Fruit fly (Drosophila melanogaster) Kc167 (cell line): Measurements from ENCODE around the gene CG17782.

ENCODE experiments used
- Myc ChIP-seq: fragments of >200 bp; optimal IDR thresholded peaks from 2 replicates; lab custom pipeline; 2017; ENCODE audit warnings: missing external identifiers
- insv ChIP-seq: fragments of >200 bp; optimal IDR thresholded peaks from 3 replicates; lab custom pipeline; 2018; ENCODE audit warnings: missing external identifiers
- psq ChIP-seq: fragments of >200 bp; optimal IDR thresholded peaks from 2 replicates; lab custom pipeline; 2017; ENCODE audit warnings: missing external identifiers

- TF ChIP-seq psq (lab: Kevin White, UChicago), result no peak
- no peak for TF ChIP-seq Myc (lab: Kevin White, UChicago)
- TF ChIP-seq insv (lab: Kevin White, UChicago), result no peak
Measured at dm6 chr3R:24348420-24349190, 24.0 kb downstream of the CG17782 start, which contains the start of the genes CG5746 and CG6454.
